Fruit fly (Drosophila melanogaster) whole organism, prepupa: ENCODE data around the gene CG15056.

Source experiments
- CG9139 ChIP-seq: fragments of 200-800 bp; sonication (Bioruptor generic); optimal IDR thresholded peaks from 3 replicates; lab custom pipeline; 2017; ENCODE audit warnings: missing biosample characterization, mild to moderate bottlenecking, missing genetic modification characterization
- Hr39 ChIP-seq: fragments of 200-800 bp; sonication (Bioruptor generic); optimal IDR thresholded peaks from 2 replicates; lab custom pipeline; 2016; ENCODE audit warnings: missing biosample characterization, missing genetic modification characterization
- Hr4 ChIP-seq: fragments of 200-800 bp; sonication (Bioruptor generic); optimal IDR thresholded peaks from 3 replicates; lab custom pipeline; 2016; ENCODE audit warnings: missing biosample characterization, missing genetic modification characterization

- TF ChIP-seq CG9139 (GFP tag; lab: Kevin White, UChicago) (no peak), Hr4 (peak; percentile 78), Hr39 (GFP tag; lab: Kevin White, UChicago) (peak; percentile 71)
Observed at dm6 chrX:18366851-18367649, 48.2 kb upstream of the CG15056 start.
